Fruit fly (Drosophila melanogaster): ENCODE results near the gene TotZ.

The TotZ gene

dm6 chr3R:20830963-20831362 is 46.6 kb upstream of the TotZ start, which contains the start of gene CG31223:
Gene CG31223 (plus strand): TSS chr3R:20831127.
- TF ChIP-seq CG6854 (GFP tag; optimal IDR thresholded peaks at IDR 0.05) (no peak), CG11902 (GFP tag; optimal IDR thresholded peaks at IDR 0.05) (no peak), Lpt (GFP tag; optimal IDR thresholded peaks at IDR 0.05) (no peak), salr (GFP tag; optimal IDR thresholded peaks at IDR 0.05) (no peak), Hr38 (GFP tag; optimal IDR thresholded peaks at IDR 0.05) (no peak), CG3032 (tag; optimal IDR thresholded peaks at IDR 0.05) (no peak), Eip75B (GFP tag; optimal IDR thresholded peaks at IDR 0.05) (no peak), Sox15 (GFP tag; optimal IDR thresholded peaks at IDR 0.05) (no peak), CG15336 (GFP tag; IDR thresholded peaks at IDR 0.05) (no peak), CG32006 (GFP tag; optimal IDR thresholded peaks at IDR 0.05) (no peak), acj6 (GFP tag; optimal IDR thresholded peaks at IDR 0.05) (no peak), CG6276 (GFP tag; optimal IDR thresholded peaks at IDR 0.05) (no peak), Sox102F (GFP tag; optimal IDR thresholded peaks at IDR 0.05) (no peak), pdm3 (GFP tag; optimal IDR thresholded peaks at IDR 0.05) (no peak), Hr39 (GFP tag; optimal IDR thresholded peaks at IDR 0.05) (no peak), CG10631 (GFP tag; optimal IDR thresholded peaks at IDR 0.05) (no peak), fd59A (GFP tag; optimal IDR thresholded peaks at IDR 0.05) (no peak), OdsH (GFP tag; optimal IDR thresholded peaks at IDR 0.05) (no peak), Smox (GFP tag; optimal IDR thresholded peaks at IDR 0.05) (no peak), CG6792 (GFP tag; optimal IDR thresholded peaks at IDR 0.05) (no peak)

- TF ChIP-seq vri (GFP tag; optimal IDR thresholded peaks at IDR 0.05) (peak; percentile 63), CG6276 (GFP tag; optimal IDR thresholded peaks at IDR 0.05) (peak; percentile 40), CG32006 (GFP tag; optimal IDR thresholded peaks at IDR 0.05) (peak; percentile 45), CG11294 (GFP tag; IDR thresholded peaks at IDR 0.05) (peak; percentile 32; the same call in 1 of the 2 replicates), cyc (GFP tag; optimal IDR thresholded peaks at IDR 0.05) (peak; percentile 11), Eip75B (GFP tag; optimal IDR thresholded peaks at IDR 0.05) (peak; percentile 47), CG4318 (GFP tag; optimal IDR thresholded peaks at IDR 0.05) (no peak), Ets21C (GFP tag; optimal IDR thresholded peaks at IDR 0.05) (no peak), CG15336 (GFP tag; IDR thresholded peaks at IDR 0.05) (0 out of 2 replicates have a peak, but pooled peaks have one; percentile 34), CG11762 (GFP tag; optimal IDR thresholded peaks at IDR 0.05; ENCODE audit: insufficient read depth) (peak; percentile 38), CG31627 (GFP tag; optimal IDR thresholded peaks at IDR 0.05) (peak; percentile 28), Blimp-1 (GFP tag; optimal IDR thresholded peaks at IDR 0.05) (peak; percentile 9), lz (GFP tag; optimal IDR thresholded peaks at IDR 0.05) (peak; percentile 41), fd59A (GFP tag; optimal IDR thresholded peaks at IDR 0.05) (no peak), CG6163 (GFP tag; IDR thresholded peaks at IDR 0.05) (peak; percentile 13; the same call in 2 of the 3 replicates), topi (GFP tag; optimal IDR thresholded peaks at IDR 0.05) (peak; percentile 28), Sox15 (GFP tag; optimal IDR thresholded peaks at IDR 0.05) (no peak), CG7368 (GFP tag; optimal IDR thresholded peaks at IDR 0.05) (peak; percentile 39), CG11902 (GFP tag; optimal IDR thresholded peaks at IDR 0.05) (no peak), Gug (GFP tag; IDR thresholded peaks at IDR 0.05) (no peak), CG8119 (GFP tag; IDR thresholded peaks at IDR 0.05) (peak; percentile 53; the same call in 1 of the 3 replicates), net (GFP tag; optimal IDR thresholded peaks at IDR 0.05) (no peak), ss (GFP tag; optimal IDR thresholded peaks at IDR 0.05) (peak; percentile 59 to 65), CG8632 (GFP tag; optimal IDR thresholded peaks at IDR 0.05) (no peak), Met (GFP tag; optimal IDR thresholded peaks at IDR 0.05) (peak; percentile 24), Ets96B (tag; optimal IDR thresholded peaks at IDR 0.05) (no peak), CG8319 (GFP tag; optimal IDR thresholded peaks at IDR 0.05) (no peak), Smox (GFP tag; optimal IDR thresholded peaks at IDR 0.05) (no peak), CG10669 (GFP tag; optimal IDR thresholded peaks at IDR 0.05) (peak; percentile 3), svp (GFP tag) (peak; percentile 67), Eip78C (GFP tag) (peak; percentile 37), CG10631 (GFP tag; optimal IDR thresholded peaks at IDR 0.05) (peak; percentile 13), OdsH (GFP tag; optimal IDR thresholded peaks at IDR 0.05) (peak; percentile 43), Sox102F (GFP tag; optimal IDR thresholded peaks at IDR 0.05) (no peak), spab (GFP tag; optimal IDR thresholded peaks at IDR 0.05) (no peak), Sox14 (GFP tag; optimal IDR thresholded peaks at IDR 0.05) (peak; percentile 27), CG6854 (GFP tag; optimal IDR thresholded peaks at IDR 0.05) (peak; percentile 24), CG9139 (GFP tag; optimal IDR thresholded peaks at IDR 0.05) (peak; percentile 39), CG3919 (GFP tag; optimal IDR thresholded peaks at IDR 0.05) (peak; percentile 57), Hr38 (GFP tag; optimal IDR thresholded peaks at IDR 0.05) (no peak)
Observed at dm6 chr3R:20832689-20833524, 44.6 kb upstream of the TotZ start, which contains the start of gene Synd. Gene Synd (plus strand): TSS chr3R:20832799.

Measured in whole organism, prepupa.